Worm (Caenorhabditis elegans) whole organism, L3 larva: ENCODE results near the gene ddi-1.

ENCODE experiments used
- R02D3.7 ChIP-seq: fragments of 150-350 bp; optimal IDR thresholded peaks from 2 replicates; lab custom pipeline; 2014; ENCODE audit warnings: missing biosample characterization, missing genetic modification characterization
- ZK546.5 ChIP-seq: sonication (generic microtip); optimal IDR thresholded peaks from 2 replicates; lab custom pipeline; 2017; ENCODE audit warnings: missing biosample characterization, missing genetic modification characterization
- aly-2 ChIP-seq: fragments of 150-350 bp; optimal IDR thresholded peaks from 2 replicates; lab custom pipeline; 2014; ENCODE audit warnings: missing biosample characterization, missing genetic modification characterization
- ama-1 ChIP-seq: fragments of 150-350 bp; optimal IDR thresholded peaks from 2 replicates; lab custom pipeline; 2018
- ceh-16 ChIP-seq: sonication (generic microtip); optimal IDR thresholded peaks from 2 replicates; lab custom pipeline; 2017; ENCODE audit warnings: missing biosample characterization, missing genetic modification characterization
- ceh-82 ChIP-seq: fragments of 150-350 bp; optimal IDR thresholded peaks from 2 replicates; lab custom pipeline; 2014; ENCODE audit warnings: missing biosample characterization, missing genetic modification characterization
- ceh-9 ChIP-seq: sonication (generic microtip); optimal IDR thresholded peaks from 2 replicates; lab custom pipeline; 2018; ENCODE audit warnings: missing biosample characterization, missing genetic modification characterization
- daf-12 ChIP-seq: fragments of 150-350 bp; optimal IDR thresholded peaks from 2 replicates; lab custom pipeline; 2014; ENCODE audit warnings: missing biosample characterization, missing genetic modification reagents, missing genetic modification characterization
- egl-27 ChIP-seq: sonication (generic microtip); optimal IDR thresholded peaks from 4 replicates; lab custom pipeline; 2017; ENCODE audit warnings: missing biosample characterization, missing genetic modification reagents, missing genetic modification characterization
- egl-5 ChIP-seq: fragments of 150-350 bp; optimal IDR thresholded peaks from 2 replicates; lab custom pipeline; 2017; ENCODE audit warnings: missing biosample characterization, missing genetic modification reagents, missing genetic modification characterization, inconsistent platforms
- elt-2 ChIP-seq: sonication (generic microtip); optimal IDR thresholded peaks from 2 replicates; lab custom pipeline; 2016; ENCODE audit warnings: missing genetic modification reagents, mild to moderate bottlenecking, missing genetic modification characterization, missing compliant biosample characterization
- eor-1 ChIP-seq, 2 experiments: fragments of 150-350 bp; optimal IDR thresholded peaks; 2 replicates each; lab custom pipeline; 2014 to 2018; ENCODE audit warnings: missing biosample characterization in 2 of 2, missing genetic modification characterization in 2 of 2
- fkh-10 ChIP-seq: sonication (generic microtip); optimal IDR thresholded peaks from 2 replicates; lab custom pipeline; 2017; ENCODE audit warnings: missing biosample characterization, missing genetic modification reagents, missing genetic modification characterization
- fkh-2 ChIP-seq: fragments of 150-350 bp; optimal IDR thresholded peaks from 2 replicates; lab custom pipeline; 2014; ENCODE audit warnings: missing biosample characterization, missing genetic modification reagents, missing genetic modification characterization
- fos-1 ChIP-seq: fragments of 150-350 bp; optimal IDR thresholded peaks from 2 replicates; lab custom pipeline; 2014; ENCODE audit warnings: missing biosample characterization, missing genetic modification characterization
- lin-15B ChIP-seq: fragments of 150-350 bp; optimal IDR thresholded peaks from 2 replicates; lab custom pipeline; 2014; ENCODE audit warnings: missing biosample characterization, missing genetic modification characterization
- lin-39 ChIP-seq: fragments of 150-350 bp; optimal IDR thresholded peaks from 2 replicates; lab custom pipeline; 2018; ENCODE audit warnings: missing biosample characterization, missing genetic modification reagents, missing genetic modification characterization
- mml-1 ChIP-seq: fragments of 150-350 bp; sonication (generic microtip); optimal IDR thresholded peaks from 3 replicates; lab custom pipeline; 2014; ENCODE audit warnings: missing biosample characterization, missing genetic modification characterization
- nfya-1 ChIP-seq: sonication (generic microtip); optimal IDR thresholded peaks from 2 replicates; lab custom pipeline; 2017; ENCODE audit warnings: missing genetic modification characterization, mild to moderate bottlenecking, missing compliant biosample characterization, antibody characterized with exemption, moderate library complexity; ENCODE audit not compliant: insufficient read depth
- nhr-11 ChIP-seq: fragments of 150-350 bp; optimal IDR thresholded peaks from 2 replicates; lab custom pipeline; 2014; ENCODE audit warnings: missing biosample characterization, missing genetic modification characterization
- nhr-12 ChIP-seq: fragments of 150-350 bp; optimal IDR thresholded peaks from 2 replicates; lab custom pipeline; 2014; ENCODE audit warnings: missing biosample characterization, missing genetic modification characterization
- nhr-28 ChIP-seq: fragments of 150-350 bp; optimal IDR thresholded peaks from 2 replicates; lab custom pipeline; 2014; ENCODE audit warnings: missing biosample characterization, missing genetic modification characterization
- nhr-67 ChIP-seq: fragments of 150-350 bp; optimal IDR thresholded peaks from 2 replicates; lab custom pipeline; 2014; ENCODE audit warnings: missing biosample characterization, missing genetic modification characterization
- nhr-76 ChIP-seq: fragments of 150-350 bp; sonication (generic microtip); optimal IDR thresholded peaks from 5 replicates; lab custom pipeline; 2014; ENCODE audit warnings: missing biosample characterization, missing genetic modification characterization
- nhr-77 ChIP-seq: fragments of 150-350 bp; optimal IDR thresholded peaks from 2 replicates; lab custom pipeline; 2014; ENCODE audit warnings: missing biosample characterization, missing genetic modification characterization
- pha-4 ChIP-seq: fragments of 150-350 bp; optimal IDR thresholded peaks from 2 replicates; lab custom pipeline; 2014; ENCODE audit warnings: missing biosample characterization, missing genetic modification reagents, missing genetic modification characterization
- pqm-1 ChIP-seq: fragments of 150-350 bp; optimal IDR thresholded peaks from 2 replicates; lab custom pipeline; 2017; ENCODE audit warnings: missing biosample characterization, missing genetic modification characterization, inconsistent platforms
- sea-2 ChIP-seq: fragments of 150-350 bp; sonication (generic microtip); optimal IDR thresholded peaks from 4 replicates; lab custom pipeline; 2014; ENCODE audit warnings: missing biosample characterization, missing genetic modification reagents, missing genetic modification characterization
- skn-1 ChIP-seq: fragments of 150-350 bp; optimal IDR thresholded peaks from 2 replicates; lab custom pipeline; 2014; ENCODE audit warnings: missing biosample characterization, missing genetic modification characterization
- snpc-4 ChIP-seq: fragments of 150-350 bp; optimal IDR thresholded peaks from 2 replicates; lab custom pipeline; 2014; ENCODE audit warnings: missing biosample characterization, missing genetic modification characterization
- tbx-2 ChIP-seq: sonication (generic microtip); optimal IDR thresholded peaks from 2 replicates; lab custom pipeline; 2016; ENCODE audit warnings: mild to moderate bottlenecking, missing genetic modification characterization, missing compliant biosample characterization
- unc-39 ChIP-seq: sonication (generic microtip); optimal IDR thresholded peaks from 4 replicates; lab custom pipeline; 2017; ENCODE audit warnings: missing biosample characterization, missing genetic modification characterization
- unc-62 ChIP-seq: fragments of 150-350 bp; sonication (generic microtip); optimal IDR thresholded peaks from 4 replicates; lab custom pipeline; 2014; ENCODE audit warnings: missing biosample characterization, missing genetic modification reagents, missing genetic modification characterization
- zag-1 ChIP-seq: fragments of 150-350 bp; optimal IDR thresholded peaks from 2 replicates; lab custom pipeline; 2014; ENCODE audit warnings: missing biosample characterization, missing genetic modification characterization
- ztf-11 ChIP-seq: fragments of 150-350 bp; optimal IDR thresholded peaks from 2 replicates; lab custom pipeline; 2014; ENCODE audit warnings: missing biosample characterization, missing genetic modification characterization
- ztf-4 ChIP-seq: fragments of 150-350 bp; optimal IDR thresholded peaks from 2 replicates; lab custom pipeline; 2014; ENCODE audit warnings: missing biosample characterization, missing genetic modification characterization

The ddi-1 gene

ce11 chrIV:6528202-6528601, 5.5 kb downstream of the ddi-1 start:
- no peak for TF ChIP-seq aly-2 (tag; lab: Kevin White, UChicago)
- TF ChIP-seq mml-1 = no peak
- no peak for TF ChIP-seq pha-4 (tag; lab: Kevin White, UChicago)
- no peak for TF ChIP-seq nhr-28 (tag; lab: Kevin White, UChicago)
- no peak for TF ChIP-seq elt-2 (tag; lab: Kevin White, UChicago)
- TF ChIP-seq sea-2 (GFP tag; lab: Kevin White, UChicago) = no peak
- TF ChIP-seq nhr-12 (tag; lab: Kevin White, UChicago) = no peak
- TF ChIP-seq ceh-9 (tag; lab: Kevin White, UChicago) = no peak
- TF ChIP-seq unc-62 = no peak
- TF ChIP-seq snpc-4 (tag; lab: Kevin White, UChicago) = no peak
- TF ChIP-seq lin-15B (tag; lab: Kevin White, UChicago) = no peak
- TF ChIP-seq ceh-82 (tag; lab: Kevin White, UChicago) = no peak
- TF ChIP-seq pqm-1 (tag; lab: Kevin White, UChicago) = no peak
- no peak for TF ChIP-seq nhr-67 (tag; lab: Kevin White, UChicago)
- no peak for TF ChIP-seq ama-1 (lab: Kevin White, UChicago)
- TF ChIP-seq fkh-2 (tag; lab: Kevin White, UChicago) = no peak
- TF ChIP-seq, all 47 proteins: peak for 0

ce11 chrIV:6529832-6530231, 7.2 kb downstream of the ddi-1 start:
- TF ChIP-seq lin-39 (tag; lab: Kevin White, UChicago) (no peak), nhr-67 (tag; lab: Kevin White, UChicago) (no peak), unc-39 (tag; lab: Kevin White, UChicago) (no peak), fos-1 (tag; lab: Kevin White, UChicago) (no peak)

ce11 chrIV:6531450-6531849, 8.8 kb downstream of the ddi-1 start, which contains the start of gene C01G5.4:
Gene C01G5.4, plus strand, starts transcription at chrIV:6531750.
- TF ChIP-seq nhr-76 (tag; lab: Kevin White, UChicago) (no peak), fos-1 (tag; lab: Kevin White, UChicago) (no peak), ceh-16 (tag; lab: Kevin White, UChicago) (no peak), daf-12 (tag; lab: Kevin White, UChicago) (no peak), nhr-77 (tag; lab: Kevin White, UChicago) (no peak), egl-5 (tag; lab: Kevin White, UChicago) (no peak), eor-1 (tag; optimal IDR thresholded peaks at IDR 0.05; lab: Kevin White, UChicago) (no peak), unc-39 (tag; lab: Kevin White, UChicago) (no peak), lin-15B (tag; lab: Kevin White, UChicago) (no peak), tbx-2 (tag; lab: Kevin White, UChicago) (no peak), aly-2 (tag; lab: Kevin White, UChicago) (no peak), ZK546.5 (tag; lab: Kevin White, UChicago) (no peak), skn-1 (no peak), ztf-11 (tag; lab: Kevin White, UChicago) (no peak), elt-2 (tag; lab: Kevin White, UChicago) (no peak), nhr-12 (tag; lab: Kevin White, UChicago) (no peak), nhr-28 (tag; lab: Kevin White, UChicago) (no peak), zag-1 (tag; lab: Kevin White, UChicago) (no peak)

- no peak for TF ChIP-seq egl-27 (tag; lab: Kevin White, UChicago)
- TF ChIP-seq nhr-67 (tag; lab: Kevin White, UChicago) = no peak
- TF ChIP-seq daf-12 (tag; lab: Kevin White, UChicago) = no peak
- TF ChIP-seq lin-39 (tag; lab: Kevin White, UChicago) = no peak
- TF ChIP-seq eor-1 (tag; optimal IDR thresholded peaks at IDR 0.05; lab: Kevin White, UChicago) = no peak
- TF ChIP-seq ztf-4 = no peak
- TF ChIP-seq R02D3.7 (tag; lab: Kevin White, UChicago) = no peak
- TF ChIP-seq nhr-11 (tag; lab: Kevin White, UChicago) = no peak
- TF ChIP-seq nfya-1 (tag; lab: Kevin White, UChicago) = no peak
- no peak for TF ChIP-seq fkh-10 (GFP tag; lab: Kevin White, UChicago)
- no peak for TF ChIP-seq unc-62
- no peak for TF ChIP-seq nhr-28 (tag; lab: Kevin White, UChicago)
Observed at ce11 chrIV:6535908-6536307, 13.2 kb downstream of the ddi-1 start, which contains the start of gene C01G5.3. Gene C01G5.3, plus strand, starts transcription at chrIV:6536208.
